Worm (Caenorhabditis elegans): ENCODE measurements around the gene lron-7.

lron-7 gene

ce11 chrX:7291810-7292209 is at the start of gene lron-7:
Gene lron-7 (plus strand): TSS chrX:7292132.
- TF ChIP-seq unc-62 (GFP tag; optimal IDR thresholded peaks at IDR 0.05) = no peak

- no peak for TF ChIP-seq unc-62 (GFP tag; optimal IDR thresholded peaks at IDR 0.05)
These were observed 49.1 kb upstream of the lron-7 start, which contains the start of gene F46H5.7 for ce11 chrX:7242878-7243277. Gene F46H5.7 (minus strand): TSS chrX:7242983.

ce11 chrX:7244756-7245155 is 47.2 kb upstream of the lron-7 start:
- no peak for TF ChIP-seq unc-62 (GFP tag; optimal IDR thresholded peaks at IDR 0.05)

- TF ChIP-seq unc-62 (GFP tag; optimal IDR thresholded peaks at IDR 0.05) = no peak
These were observed 37.4 kb upstream of the lron-7 start, which contains the start of gene F46H5.4 for ce11 chrX:7254558-7254957. Gene F46H5.4 (minus strand): TSS chrX:7254610.

ce11 chrX:7256891-7257290 is 35.0 kb upstream of the lron-7 start, which contains the start of gene F46H5.5:
Gene F46H5.5 (minus strand): TSS chrX:7256991.
- no peak for TF ChIP-seq unc-62 (GFP tag; optimal IDR thresholded peaks at IDR 0.05)

ce11 chrX:7260327-7261019 is 31.5 kb upstream of the lron-7 start, which contains the start of gene lact-1:
Gene lact-1 (minus strand): TSS chrX:7260377.
- no peak for TF ChIP-seq unc-62 (GFP tag; optimal IDR thresholded peaks at IDR 0.05)

ce11 chrX:7264591-7265306 is 27.2 kb upstream of the lron-7 start:
- TF ChIP-seq unc-62 (GFP tag; optimal IDR thresholded peaks at IDR 0.05) = no peak

ce11 chrX:7265348-7265747 is 26.6 kb upstream of the lron-7 start, which contains the start of gene F46H5.2:
Gene F46H5.2 (plus strand): TSS chrX:7265648.
- no peak for TF ChIP-seq unc-62 (GFP tag; optimal IDR thresholded peaks at IDR 0.05)

ce11 chrX:7268965-7269364 is 23.0 kb upstream of the lron-7 start:
- TF ChIP-seq unc-62 (GFP tag; optimal IDR thresholded peaks at IDR 0.05) = no peak

- no peak for TF ChIP-seq unc-62 (GFP tag; optimal IDR thresholded peaks at IDR 0.05)
These were observed 22.6 kb upstream of the lron-7 start, which contains the start of gene grd-7 for ce11 chrX:7269379-7269778. Gene grd-7 (minus strand): TSS chrX:7269479.

- no peak for TF ChIP-seq unc-62 (GFP tag; optimal IDR thresholded peaks at IDR 0.05)
These were observed 20.0 kb upstream of the lron-7 start, which contains the start of gene F46H5.11 for ce11 chrX:7271968-7272367. Gene F46H5.11 (minus strand): TSS chrX:7272068.

- no peak for TF ChIP-seq unc-62 (GFP tag; optimal IDR thresholded peaks at IDR 0.05)
These were observed 13.8 kb upstream of the lron-7 start for ce11 chrX:7278095-7278494.

- TF ChIP-seq unc-62 (GFP tag; optimal IDR thresholded peaks at IDR 0.05) = no peak
These were observed 12.1 kb upstream of the lron-7 start, which contains the start of gene unc-10 for ce11 chrX:7279671-7280389. Gene unc-10 (minus strand): TSS chrX:7280322.

ce11 chrX:7281347-7281746 is 10.6 kb upstream of the lron-7 start:
- TF ChIP-seq unc-62 (GFP tag; optimal IDR thresholded peaks at IDR 0.05) = no peak

ce11 chrX:7283136-7283535 is 8.8 kb upstream of the lron-7 start:
- TF ChIP-seq unc-62 (GFP tag; optimal IDR thresholded peaks at IDR 0.05) = no peak

- no peak for TF ChIP-seq unc-62 (GFP tag; optimal IDR thresholded peaks at IDR 0.05)
These were observed 7.2 kb upstream of the lron-7 start for ce11 chrX:7284724-7285184.

All from whole organism, dauer.